Worm (Caenorhabditis elegans) whole organism, L4 larva: ENCODE results near the gene F40F8.11.

Experiments used
- ZK546.5 ChIP-seq, 2 experiments: sonication (generic microtip); optimal IDR thresholded peaks; 2 replicates each; lab custom pipeline; 2017; ENCODE audit warnings: missing biosample characterization in 2 of 2, missing genetic modification characterization in 2 of 2
- cey-2 ChIP-seq: sonication (generic microtip); optimal IDR thresholded peaks from 3 replicates; lab custom pipeline; 2017; ENCODE audit warnings: missing genetic modification characterization, mild to moderate bottlenecking, missing compliant biosample characterization, antibody characterized with exemption, borderline replicate concordance; ENCODE audit not compliant: insufficient read depth
- nhr-11 ChIP-seq: fragments of 150-350 bp; optimal IDR thresholded peaks from 2 replicates; lab custom pipeline; 2014; ENCODE audit warnings: missing biosample characterization, missing genetic modification characterization
- nhr-25 ChIP-seq: sonication (generic microtip); optimal IDR thresholded peaks from 2 replicates; lab custom pipeline; 2017; ENCODE audit warnings: missing genetic modification characterization, mild to moderate bottlenecking, missing compliant biosample characterization, antibody characterized with exemption, moderate library complexity, borderline replicate concordance; ENCODE audit not compliant: insufficient read depth
- ztf-7 ChIP-seq: fragments of 150-350 bp; optimal IDR thresholded peaks from 2 replicates; lab custom pipeline; 2014; ENCODE audit warnings: missing biosample characterization, missing genetic modification characterization

DNA sequence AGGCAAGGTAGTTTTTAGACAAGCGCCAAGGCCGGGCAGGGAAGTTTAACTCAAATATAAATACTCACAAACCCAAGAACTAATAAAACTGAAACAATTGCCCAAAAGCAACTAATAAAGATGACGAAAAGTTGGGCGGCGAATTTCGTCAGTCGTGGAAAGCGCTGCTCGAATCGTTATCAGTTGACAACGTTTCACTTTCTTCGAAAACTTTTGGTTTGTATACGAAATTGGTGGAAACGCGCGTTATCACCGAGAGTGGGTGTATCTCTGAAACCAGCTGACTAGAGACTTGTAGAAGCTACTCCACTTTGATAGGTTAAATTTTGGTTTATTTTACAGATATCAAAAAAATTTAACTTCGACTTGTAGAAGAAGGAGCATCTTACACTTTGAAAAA is 20.7 kb upstream of the F40F8.11 start:
- TF ChIP-seq ZK546.5 (tag; optimal IDR thresholded peaks at IDR 0.05; lab: Kevin White, UChicago) (no peak), ztf-7 (no peak), nhr-25 (tag; lab: Kevin White, UChicago) (no peak), nhr-11 (tag; lab: Kevin White, UChicago) (no peak), cey-2 (no peak)
